Comparison of ENCODE assay signal across 7 worm cellular contexts in genomic region chrIII:4917960-4918712, ce11.
TF ChIP-seq lines count a peak whose summit lies in the region.

Gene rpb-8 (minus strand): TSS chrIII:4918008.

TF ChIP-seq in whole organism, L1 larva, 84 proteins besides CTCF, POLR2A, EP300 and RAD21 (continues in another document):
- TF ChIP-seq nhr-19 (GFP tag; conservative IDR thresholded peaks at IDR 0.05; lab: Robert Waterston, UW) (peak; percentile 35), ceh-90 (tag; optimal IDR thresholded peaks at IDR 0.05; lab: Kevin White, UChicago) (peak; percentile 27), blmp-1 (tag; optimal IDR thresholded peaks at IDR 0.05; lab: Kevin White, UChicago) (peak; percentile 77), snu-23 (GFP tag; optimal IDR thresholded peaks at IDR 0.05; lab: Kevin White, UChicago) (peak; percentile 54), unc-130 (tag; optimal IDR thresholded peaks at IDR 0.05; lab: Kevin White, UChicago) (peak; percentile 26), zag-1 (tag; optimal IDR thresholded peaks at IDR 0.05; lab: Kevin White, UChicago) (no peak), nhr-20 (tag; optimal IDR thresholded peaks at IDR 0.05; lab: Kevin White, UChicago) (peak; percentile 45), lin-35 (GFP tag; optimal IDR thresholded peaks at IDR 0.05; lab: Kevin White, UChicago) (peak; percentile 94 to 96), skn-1 (tag; optimal IDR thresholded peaks at IDR 0.05; lab: Kevin White, UChicago) (peak; percentile 53), swsn-7 (tag; optimal IDR thresholded peaks at IDR 0.05; lab: Kevin White, UChicago) (peak; percentile 29), fkh-4 (tag; optimal IDR thresholded peaks at IDR 0.05; lab: Kevin White, UChicago; ENCODE audit: borderline replicate concordance) (no peak), dpl-1 (GFP tag; optimal IDR thresholded peaks at IDR 0.05; lab: Kevin White, UChicago) (peak; percentile 90 to 95 (median 90)), grh-1 (GFP tag; IDR thresholded peaks at IDR 0.05; lab: Robert Waterston, UW) (no peak)

TF ChIP-seq in whole organism, L2 larva, 48 proteins besides CTCF, POLR2A, EP300 and RAD21 (continues in another document):
- no peak for TF ChIP-seq elt-1 (tag; optimal IDR thresholded peaks at IDR 0.05; lab: Kevin White, UChicago)
- peak; percentile 18 for TF ChIP-seq sma-3 (GFP tag; optimal IDR thresholded peaks at IDR 0.05; lab: Kevin White, UChicago)
- TF ChIP-seq ceh-16 (tag; optimal IDR thresholded peaks at IDR 0.05; lab: Kevin White, UChicago): no peak
- TF ChIP-seq crh-2 (tag; optimal IDR thresholded peaks at IDR 0.05; lab: Kevin White, UChicago): peak; percentile 45
- TF ChIP-seq ama-1 (optimal IDR thresholded peaks at IDR 0.05; lab: Kevin White, UChicago): peak; percentile 44
- TF ChIP-seq nhr-21 (tag; optimal IDR thresholded peaks at IDR 0.05; lab: Kevin White, UChicago): peak; percentile 3
- no peak for TF ChIP-seq elt-3 (tag; optimal IDR thresholded peaks at IDR 0.05; lab: Kevin White, UChicago)
- no peak for TF ChIP-seq nhr-77 (tag; optimal IDR thresholded peaks at IDR 0.05; lab: Kevin White, UChicago)
- TF ChIP-seq nhr-12 (tag; optimal IDR thresholded peaks at IDR 0.05; lab: Kevin White, UChicago): no peak
- TF ChIP-seq nhr-11 (tag; optimal IDR thresholded peaks at IDR 0.05; lab: Kevin White, UChicago): no peak
- TF ChIP-seq mdl-1 (tag; optimal IDR thresholded peaks at IDR 0.05; lab: Kevin White, UChicago): no peak
- TF ChIP-seq nhr-23 (tag; optimal IDR thresholded peaks at IDR 0.05; lab: Kevin White, UChicago): no peak
- TF ChIP-seq mab-5 (tag; optimal IDR thresholded peaks at IDR 0.05; lab: Kevin White, UChicago): no peak
- peak; percentile 16 for TF ChIP-seq nhr-25 (tag; optimal IDR thresholded peaks at IDR 0.05; lab: Kevin White, UChicago)

TF ChIP-seq in whole organism, L3 larva, 47 proteins besides CTCF, POLR2A, EP300 and RAD21 (continues in another document):
- TF ChIP-seq aly-2 (tag; optimal IDR thresholded peaks at IDR 0.05; lab: Kevin White, UChicago) (no peak), nfya-1 (tag; optimal IDR thresholded peaks at IDR 0.05; lab: Kevin White, UChicago; ENCODE audit: insufficient read depth) (peak; percentile 72), lsy-12 (tag; optimal IDR thresholded peaks at IDR 0.05; lab: Kevin White, UChicago) (no peak), tbx-2 (tag; optimal IDR thresholded peaks at IDR 0.05; lab: Kevin White, UChicago) (no peak), ama-1 (optimal IDR thresholded peaks at IDR 0.05; lab: Kevin White, UChicago) (peak; percentile 38), mdl-1 (tag; optimal IDR thresholded peaks at IDR 0.05; lab: Kevin White, UChicago) (no peak), nhr-67 (tag; optimal IDR thresholded peaks at IDR 0.05; lab: Kevin White, UChicago) (no peak), ceh-9 (tag; optimal IDR thresholded peaks at IDR 0.05; lab: Kevin White, UChicago) (no peak), nhr-43 (tag; optimal IDR thresholded peaks at IDR 0.05; lab: Kevin White, UChicago; ENCODE audit: poor library complexity, severe bottlenecking) (no peak), nhr-28 (tag; optimal IDR thresholded peaks at IDR 0.05; lab: Kevin White, UChicago) (no peak), snpc-4 (tag; optimal IDR thresholded peaks at IDR 0.05; lab: Kevin White, UChicago) (peak; percentile 37), daf-12 (tag; optimal IDR thresholded peaks at IDR 0.05; lab: Kevin White, UChicago) (no peak), nhr-11 (tag; optimal IDR thresholded peaks at IDR 0.05; lab: Kevin White, UChicago) (no peak), ztf-4 (tag; optimal IDR thresholded peaks at IDR 0.05; lab: Kevin White, UChicago) (no peak)

TF ChIP-seq in whole organism, L4 larva, 104 proteins besides CTCF, POLR2A, EP300 and RAD21 (continues in another document):
- TF ChIP-seq hlh-30 (tag; optimal IDR thresholded peaks at IDR 0.05; lab: Kevin White, UChicago; ENCODE audit: insufficient read depth) (peak; percentile 23), nhr-76 (tag; optimal IDR thresholded peaks at IDR 0.05; lab: Kevin White, UChicago) (no peak), Y48G9A.11 (GFP tag; IDR thresholded peaks at IDR 0.05; lab: Robert Waterston, UW) (no peak), dmd-6 (GFP tag; IDR thresholded peaks at IDR 0.05; lab: Robert Waterston, UW) (0 out of 2 replicates have a peak, but pooled peaks have one; percentile 34), nhr-25 (tag; optimal IDR thresholded peaks at IDR 0.05; lab: Kevin White, UChicago; ENCODE audit: borderline replicate concordance, insufficient read depth) (no peak), zag-1 (tag; optimal IDR thresholded peaks at IDR 0.05; lab: Kevin White, UChicago) (no peak), lin-38 (GFP tag; IDR thresholded peaks at IDR 0.05; lab: Robert Waterston, UW) (0 out of 2 replicates have a peak, but pooled peaks have one; percentile 22), T20F7.1 (GFP tag; optimal IDR thresholded peaks at IDR 0.05; lab: Kevin White, UChicago) (no peak), rbr-2 (tag; optimal IDR thresholded peaks at IDR 0.05; lab: Kevin White, UChicago) (peak; percentile 16), daf-16 (GFP tag; optimal IDR thresholded peaks at IDR 0.05; lab: Kevin White, UChicago) (no peak), daf-16 (tag; optimal IDR thresholded peaks at IDR 0.05; lab: Kevin White, UChicago) (peak; percentile 44), nhr-77 (tag; optimal IDR thresholded peaks at IDR 0.05; lab: Kevin White, UChicago) (no peak), nhr-6 (tag; optimal IDR thresholded peaks at IDR 0.05; lab: Kevin White, UChicago) (peak; percentile 14)

TF ChIP-seq in whole organism, late embryonic, 69 proteins besides CTCF, POLR2A, EP300 and RAD21 (continues in another document):
- TF ChIP-seq pag-3 (tag; optimal IDR thresholded peaks at IDR 0.05; lab: Kevin White, UChicago; ENCODE audit: borderline replicate concordance) (no peak), ceh-31 (tag; optimal IDR thresholded peaks at IDR 0.05; lab: Kevin White, UChicago) (peak; percentile 41), unc-42 (tag; optimal IDR thresholded peaks at IDR 0.05; lab: Kevin White, UChicago) (peak; percentile 15), npax-4 (tag; optimal IDR thresholded peaks at IDR 0.05; lab: Kevin White, UChicago) (no peak), nfya-1 (tag; optimal IDR thresholded peaks at IDR 0.05; lab: Kevin White, UChicago) (peak; percentile 46), ceh-30 (tag; optimal IDR thresholded peaks at IDR 0.05; lab: Kevin White, UChicago) (no peak), ceh-6 (GFP tag; optimal IDR thresholded peaks at IDR 0.05; lab: Kevin White, UChicago) (no peak), sox-4 (tag; optimal IDR thresholded peaks at IDR 0.05; lab: Kevin White, UChicago) (no peak), ref-2 (tag; optimal IDR thresholded peaks at IDR 0.05; lab: Kevin White, UChicago) (no peak), T23F11.4 (GFP tag; optimal IDR thresholded peaks at IDR 0.05; lab: Kevin White, UChicago) (no peak), ceh-2 (tag; optimal IDR thresholded peaks at IDR 0.05; lab: Kevin White, UChicago) (no peak), ceh-45 (GFP tag; IDR thresholded peaks at IDR 0.05; lab: Robert Waterston, UW) (no peak), nhr-232 (tag; optimal IDR thresholded peaks at IDR 0.05; lab: Kevin White, UChicago) (no peak), lin-11 (tag; optimal IDR thresholded peaks at IDR 0.05; lab: Kevin White, UChicago) (no peak), madf-2 (tag; optimal IDR thresholded peaks at IDR 0.05; lab: Kevin White, UChicago) (no peak)

TF ChIP-seq in whole organism, mixed stage, embryonic, 35 proteins besides CTCF, POLR2A, EP300 and RAD21:
- TF ChIP-seq nhr-237 (tag; optimal IDR thresholded peaks at IDR 0.05; lab: Kevin White, UChicago): peak; percentile 13
- TF ChIP-seq unc-120 (tag; optimal IDR thresholded peaks at IDR 0.05; lab: Kevin White, UChicago; ENCODE audit: poor library complexity, severe bottlenecking): peak; percentile 61
- no peak for TF ChIP-seq hlh-1 (tag; optimal IDR thresholded peaks at IDR 0.05; lab: Kevin White, UChicago)
- TF ChIP-seq elt-3 (tag; optimal IDR thresholded peaks at IDR 0.05; lab: Kevin White, UChicago): no peak
- TF ChIP-seq mep-1 (tag; optimal IDR thresholded peaks at IDR 0.05; lab: Kevin White, UChicago): peak; percentile 55
- TF ChIP-seq pha-4 (tag; optimal IDR thresholded peaks at IDR 0.05; lab: Kevin White, UChicago): no peak
- TF ChIP-seq snpc-4 (tag; optimal IDR thresholded peaks at IDR 0.05; lab: Kevin White, UChicago): no peak
- TF ChIP-seq lsy-2 (tag; optimal IDR thresholded peaks at IDR 0.05; lab: Kevin White, UChicago): peak; percentile 67

TF ChIP-seq in whole organism, young adult, 124 proteins besides CTCF, POLR2A, EP300 and RAD21 (continues in another document):
- TF ChIP-seq lin-54 (GFP tag; optimal IDR thresholded peaks at IDR 0.05; lab: Kevin White, UChicago) (peak; percentile 87), zim-3 (tag; optimal IDR thresholded peaks at IDR 0.05; lab: Kevin White, UChicago) (no peak), Y95B8A.8 (GFP tag; IDR thresholded peaks at IDR 0.05; lab: Robert Waterston, UW) (no peak), xnd-1 (tag; optimal IDR thresholded peaks at IDR 0.05; lab: Kevin White, UChicago) (no peak), nhr-179 (tag; optimal IDR thresholded peaks at IDR 0.05; lab: Kevin White, UChicago) (no peak), lag-1 (GFP tag; IDR thresholded peaks at IDR 0.05; lab: Robert Waterston, UW) (no peak), F23B12.7 (tag; optimal IDR thresholded peaks at IDR 0.05; lab: Kevin White, UChicago; ENCODE audit: insufficient read depth) (peak; percentile 52), nhr-80 (tag; optimal IDR thresholded peaks at IDR 0.05; lab: Kevin White, UChicago) (peak; percentile 76), sdz-38 (tag; optimal IDR thresholded peaks at IDR 0.05; lab: Kevin White, UChicago) (no peak), B0261.1 (tag; optimal IDR thresholded peaks at IDR 0.05; lab: Kevin White, UChicago) (no peak), madf-8 (GFP tag; conservative IDR thresholded peaks at IDR 0.05; lab: Robert Waterston, UW) (no peak), nfya-2 (GFP tag; IDR thresholded peaks at IDR 0.05; lab: Robert Waterston, UW) (no peak), ZK185.1 (tag; optimal IDR thresholded peaks at IDR 0.05; lab: Kevin White, UChicago; ENCODE audit: poor library complexity, severe bottlenecking) (no peak), Y79H2A.3 (GFP tag; conservative IDR thresholded peaks at IDR 0.05; lab: Robert Waterston, UW) (no peak), ztf-18 (tag; optimal IDR thresholded peaks at IDR 0.05; lab: Kevin White, UChicago) (no peak), F22D6.2 (tag; optimal IDR thresholded peaks at IDR 0.05; lab: Kevin White, UChicago) (no peak), egl-18 (GFP tag; IDR thresholded peaks at IDR 0.05; lab: Robert Waterston, UW) (no peak), K12H6.12 (tag; optimal IDR thresholded peaks at IDR 0.05; lab: Kevin White, UChicago) (no peak), F39B2.1 (GFP tag; IDR thresholded peaks at IDR 0.05; lab: Robert Waterston, UW) (no peak), mes-4 (tag; optimal IDR thresholded peaks at IDR 0.05; lab: Kevin White, UChicago) (no peak), tlf-1 (GFP tag; optimal IDR thresholded peaks at IDR 0.05; lab: Kevin White, UChicago) (no peak), bed-1 (GFP tag; IDR thresholded peaks at IDR 0.05; lab: Robert Waterston, UW) (no peak), rec-8 (tag; optimal IDR thresholded peaks at IDR 0.05; lab: Kevin White, UChicago) (no peak), F57A8.1 (GFP tag; optimal IDR thresholded peaks at IDR 0.05; lab: Kevin White, UChicago) (no peak), mxl-1 (tag; optimal IDR thresholded peaks at IDR 0.05; lab: Kevin White, UChicago) (no peak)
